Worm (Caenorhabditis elegans) whole organism, L3 larva: ENCODE measurements around the gene Y53F4B.1.

Experiments
- ZK546.5 ChIP-seq: sonication (generic microtip); optimal IDR thresholded peaks from 2 replicates; lab custom pipeline; 2017; ENCODE audit warnings: missing biosample characterization, missing genetic modification characterization
- ceh-16 ChIP-seq: sonication (generic microtip); optimal IDR thresholded peaks from 2 replicates; lab custom pipeline; 2017; ENCODE audit warnings: missing biosample characterization, missing genetic modification characterization
- egl-27 ChIP-seq: sonication (generic microtip); optimal IDR thresholded peaks from 4 replicates; lab custom pipeline; 2017; ENCODE audit warnings: missing biosample characterization, missing genetic modification reagents, missing genetic modification characterization
- elt-2 ChIP-seq: sonication (generic microtip); optimal IDR thresholded peaks from 2 replicates; lab custom pipeline; 2016; ENCODE audit warnings: missing genetic modification reagents, mild to moderate bottlenecking, missing genetic modification characterization, missing compliant biosample characterization
- hmg-11 ChIP-seq: sonication (generic microtip); optimal IDR thresholded peaks from 2 replicates; lab custom pipeline; 2016; ENCODE audit warnings: missing genetic modification characterization, missing compliant biosample characterization
- nhr-11 ChIP-seq: fragments of 150-350 bp; optimal IDR thresholded peaks from 2 replicates; lab custom pipeline; 2014; ENCODE audit warnings: missing biosample characterization, missing genetic modification characterization
- nhr-12 ChIP-seq: fragments of 150-350 bp; optimal IDR thresholded peaks from 2 replicates; lab custom pipeline; 2014; ENCODE audit warnings: missing biosample characterization, missing genetic modification characterization
- nhr-25 ChIP-seq: sonication (generic microtip); optimal IDR thresholded peaks from 2 replicates; lab custom pipeline; 2017; ENCODE audit warnings: missing biosample characterization, missing genetic modification characterization
- nhr-77 ChIP-seq: fragments of 150-350 bp; optimal IDR thresholded peaks from 2 replicates; lab custom pipeline; 2014; ENCODE audit warnings: missing biosample characterization, missing genetic modification characterization
- snpc-4 ChIP-seq: fragments of 150-350 bp; optimal IDR thresholded peaks from 2 replicates; lab custom pipeline; 2014; ENCODE audit warnings: missing biosample characterization, missing genetic modification characterization
- ztf-11 ChIP-seq: fragments of 150-350 bp; optimal IDR thresholded peaks from 2 replicates; lab custom pipeline; 2014; ENCODE audit warnings: missing biosample characterization, missing genetic modification characterization
- ztf-4 ChIP-seq: fragments of 150-350 bp; optimal IDR thresholded peaks from 2 replicates; lab custom pipeline; 2014; ENCODE audit warnings: missing biosample characterization, missing genetic modification characterization

Y53F4B.1 gene

DNA sequence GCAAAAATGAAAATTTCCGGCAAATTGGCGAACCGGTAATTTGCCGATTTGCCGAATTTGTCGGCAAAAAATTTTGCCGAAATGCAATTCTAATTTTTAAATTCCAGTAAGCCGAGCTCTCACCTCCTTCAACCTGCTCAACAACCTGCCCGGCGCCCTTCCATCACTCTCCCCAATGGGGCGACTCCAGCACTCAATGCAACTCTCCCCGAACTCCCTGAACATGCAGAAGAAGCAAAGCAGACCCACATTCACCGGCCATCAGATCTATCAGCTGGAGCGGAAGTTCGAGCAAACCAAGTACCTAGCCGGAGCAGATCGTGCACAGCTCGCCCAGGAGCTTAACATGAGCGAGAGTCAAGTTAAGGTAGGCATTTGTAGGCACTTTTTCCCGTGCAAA lies 53.4 kb downstream of the Y53F4B.1 start:
- TF ChIP-seq nhr-11 (tag; lab: Kevin White, UChicago) = no peak
- TF ChIP-seq egl-27 (tag; lab: Kevin White, UChicago) = no peak
- TF ChIP-seq ceh-16 = no peak
- TF ChIP-seq ztf-4 = no peak
- TF ChIP-seq nhr-77 (tag; lab: Kevin White, UChicago) = no peak
- TF ChIP-seq elt-2 = no peak
- no peak for TF ChIP-seq ZK546.5 (tag; lab: Kevin White, UChicago)
- no peak for TF ChIP-seq ztf-11 (tag; lab: Kevin White, UChicago)
- TF ChIP-seq nhr-12 (tag; lab: Kevin White, UChicago) = no peak
- TF ChIP-seq snpc-4 (tag; lab: Kevin White, UChicago) = no peak
- TF ChIP-seq nhr-25 (tag; lab: Kevin White, UChicago) = no peak
- TF ChIP-seq hmg-11 = no peak
- TF ChIP-seq, all 47 proteins: peak for 0
